Worm (Caenorhabditis elegans): Measurements from ENCODE around the gene fbxb-14.

DNA sequence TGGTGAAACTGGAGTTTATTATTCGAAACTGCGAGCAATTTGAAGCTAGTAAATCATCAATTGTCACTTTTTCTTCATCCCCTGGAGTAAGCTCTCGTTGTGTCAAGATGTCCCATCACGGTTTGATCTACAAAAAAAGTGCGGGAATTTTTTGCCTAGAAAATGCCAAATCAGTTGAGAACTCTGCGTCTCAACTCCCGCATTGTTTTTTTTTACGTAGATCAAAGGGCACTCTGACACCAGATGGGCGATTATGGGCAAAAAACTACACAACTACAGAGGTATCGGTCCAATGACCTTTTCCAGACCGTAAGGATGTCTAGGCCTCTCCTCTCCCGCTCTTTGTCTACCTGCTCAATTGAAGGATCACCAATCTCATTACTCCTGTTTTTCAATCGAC is 5.0 kb upstream of the fbxb-14 start, which contains the start of gene fbxb-34:
- no peak for TF ChIP-seq pqm-1 (tag; optimal IDR thresholded peaks at IDR 0.05)
- TF ChIP-seq elt-3 (tag; optimal IDR thresholded peaks at IDR 0.05): no peak
- TF ChIP-seq ztf-4 (tag; optimal IDR thresholded peaks at IDR 0.05): no peak
- TF ChIP-seq mdl-1 (tag; optimal IDR thresholded peaks at IDR 0.05): no peak
- no peak for TF ChIP-seq nhr-11 (tag; optimal IDR thresholded peaks at IDR 0.05)
- TF ChIP-seq ceh-88 (GFP tag; IDR thresholded peaks at IDR 0.05): no peak
- no peak for TF ChIP-seq nhr-90 (tag; optimal IDR thresholded peaks at IDR 0.05; ENCODE audit: poor library complexity)
- no peak for TF ChIP-seq snpc-4 (tag; optimal IDR thresholded peaks at IDR 0.05)
- TF ChIP-seq snu-23 (GFP tag; optimal IDR thresholded peaks at IDR 0.05): no peak
- no peak for TF ChIP-seq ama-1 (optimal IDR thresholded peaks at IDR 0.05)
- no peak for TF ChIP-seq alr-1 (tag; optimal IDR thresholded peaks at IDR 0.05; ENCODE audit: borderline replicate concordance)
- TF ChIP-seq nhr-76 (tag; optimal IDR thresholded peaks at IDR 0.05): no peak
- no peak for TF ChIP-seq nhr-237 (tag; optimal IDR thresholded peaks at IDR 0.05)
- TF ChIP-seq elt-2 (tag; optimal IDR thresholded peaks at IDR 0.05): no peak
